Fruit fly (Drosophila melanogaster) whole organism, embryonic: ENCODE measurements around the gene EMC3.

Experiments used
- Aef1 ChIP-seq: fragments of 200-800 bp; sonication (Bioruptor generic); IDR thresholded peaks from 3 replicates; pipeline ENCODE4 v1.3.6; 2022; ENCODE audit warnings: missing biosample characterization, missing genetic modification characterization
- Atf3 ChIP-seq: fragments of 200-800 bp; sonication (Bioruptor generic); optimal IDR thresholded peaks from 3 replicates; lab custom pipeline; 2016; ENCODE audit warnings: missing biosample characterization, missing genetic modification characterization
- BtbVII ChIP-seq: fragments of 200-800 bp; sonication (Bioruptor generic); optimal IDR thresholded peaks from 3 replicates; lab custom pipeline; 2017; ENCODE audit warnings: missing biosample characterization, mild to moderate bottlenecking, missing genetic modification characterization
- Bteb2 ChIP-seq: fragments of 200-800 bp; sonication (Bioruptor generic); optimal IDR thresholded peaks from 2 replicates; lab custom pipeline; 2016; ENCODE audit warnings: missing biosample characterization, missing genetic modification characterization
- CG10321 ChIP-seq: fragments of 200-800 bp; sonication (Bioruptor generic); IDR thresholded peaks from 2 replicates; pipeline ENCODE4 v1.3.6; 2022; ENCODE audit warnings: missing biosample characterization, missing genetic modification characterization
- CG10462 ChIP-seq: fragments of 200-800 bp; sonication (Bioruptor generic); optimal IDR thresholded peaks from 2 replicates; lab custom pipeline; 2016; ENCODE audit warnings: missing biosample characterization, missing genetic modification characterization
- CG10543 ChIP-seq: fragments of 200-800 bp; sonication (Bioruptor generic); optimal IDR thresholded peaks from 3 replicates; lab custom pipeline; 2017; ENCODE audit warnings: missing biosample characterization, mild to moderate bottlenecking, missing genetic modification characterization, moderate library complexity
- CG10959 ChIP-seq: fragments of 200-800 bp; sonication (Bioruptor generic); IDR thresholded peaks from 2 replicates; pipeline ENCODE4 v1.3.6; 2022; ENCODE audit warnings: missing biosample characterization, missing genetic modification characterization
- CG11695 ChIP-seq: fragments of 200-800 bp; sonication (Bioruptor generic); IDR thresholded peaks from 3 replicates; pipeline ENCODE4 v1.3.6; 2022; ENCODE audit warnings: missing biosample characterization, missing genetic modification characterization
- CG12071 ChIP-seq: fragments of 200-800 bp; sonication (Bioruptor generic); optimal IDR thresholded peaks from 3 replicates; lab custom pipeline; 2018; ENCODE audit warnings: missing biosample characterization, mild to moderate bottlenecking, missing genetic modification characterization
- CG1647 ChIP-seq: fragments of 200-800 bp; sonication (Bioruptor generic); optimal IDR thresholded peaks from 3 replicates; lab custom pipeline; 2016; ENCODE audit warnings: missing biosample characterization, missing genetic modification characterization
- CG17186 ChIP-seq: fragments of 200-800 bp; sonication (Bioruptor generic); optimal IDR thresholded peaks from 3 replicates; lab custom pipeline; 2017; ENCODE audit warnings: missing biosample characterization, missing genetic modification reagents, missing genetic modification characterization
- CG3065 ChIP-seq: fragments of 200-800 bp; sonication (Bioruptor generic); optimal IDR thresholded peaks from 2 replicates; lab custom pipeline; 2016; ENCODE audit warnings: missing biosample characterization, missing genetic modification characterization
- CG31365 ChIP-seq: fragments of 200-800 bp; sonication (Bioruptor generic); optimal IDR thresholded peaks from 2 replicates; lab custom pipeline; 2018; ENCODE audit warnings: missing biosample characterization, mild to moderate bottlenecking, missing genetic modification characterization
- CG31441 ChIP-seq: fragments of 200-800 bp; sonication (Bioruptor generic); IDR thresholded peaks from 2 replicates; pipeline ENCODE4 v1.3.6; 2022; ENCODE audit warnings: missing biosample characterization, missing genetic modification characterization
- CG3281 ChIP-seq: fragments of 200-800 bp; sonication (Bioruptor generic); optimal IDR thresholded peaks from 3 replicates; lab custom pipeline; 2017; ENCODE audit warnings: missing biosample characterization, mild to moderate bottlenecking, missing genetic modification characterization
- CG4820 ChIP-seq: fragments of 200-800 bp; sonication (Bioruptor generic); optimal IDR thresholded peaks from 3 replicates; lab custom pipeline; 2016; ENCODE audit warnings: missing biosample characterization, missing genetic modification characterization
- CG5180 ChIP-seq: fragments of 200-800 bp; sonication (Bioruptor generic); optimal IDR thresholded peaks from 3 replicates; lab custom pipeline; 2017; ENCODE audit warnings: missing biosample characterization, missing genetic modification characterization, mild to moderate bottlenecking, moderate library complexity, missing genetic modification reagents
- CG6175 ChIP-seq: fragments of 200-800 bp; sonication (Bioruptor generic); IDR thresholded peaks from 3 replicates; pipeline ENCODE4 v1.3.6; 2022; ENCODE audit warnings: missing biosample characterization, missing genetic modification characterization
- CG6791 ChIP-seq: fragments of 200-800 bp; sonication (Bioruptor generic); IDR thresholded peaks from 3 replicates; pipeline ENCODE4 v1.3.6; 2022; ENCODE audit warnings: missing biosample characterization, missing genetic modification characterization; ENCODE audit not compliant: partially characterized antibody
- CG7357 ChIP-seq: fragments of 200-800 bp; sonication (Bioruptor generic); IDR thresholded peaks from 3 replicates; pipeline ENCODE4 v1.3.6; 2022; ENCODE audit warnings: missing biosample characterization, missing genetic modification characterization
- CG8290 ChIP-seq, 3 experiments: fragments of 200-800 bp; sonication (Bioruptor generic); optimal IDR thresholded peaks; 2 replicates each; lab custom pipeline; 2016 to 2019; ENCODE audit warnings: missing biosample characterization in 3 of 3, missing genetic modification characterization in 3 of 3, mild to moderate bottlenecking in 2 of 3, moderate library complexity in 1 of 3
- CG9215 ChIP-seq: fragments of 200-800 bp; sonication (Bioruptor generic); IDR thresholded peaks from 2 replicates; pipeline ENCODE4 v1.3.6; 2022; ENCODE audit warnings: missing biosample characterization, missing genetic modification characterization
- Ets65A ChIP-seq: fragments of 200-800 bp; sonication (Bioruptor generic); peaks from one replicate; lab custom pipeline; 2016; ENCODE audit warnings: missing biosample characterization, missing genetic modification characterization
- Gsc ChIP-seq: fragments of 200-800 bp; sonication (Bioruptor generic); IDR thresholded peaks from 2 replicates; pipeline ENCODE4 v1.3.6; 2022; ENCODE audit warnings: missing biosample characterization, missing genetic modification characterization
- Gug ChIP-seq: fragments of 200-800 bp; sonication (Bioruptor generic); IDR thresholded peaks from 4 replicates; pipeline ENCODE4 v1.3.6; 2022; ENCODE audit warnings: missing biosample characterization, missing genetic modification characterization
- Hr39 ChIP-seq: fragments of >200 bp; optimal IDR thresholded peaks from 2 replicates; lab custom pipeline; 2017
- Lim3 ChIP-seq: fragments of 200-800 bp; sonication (Bioruptor generic); IDR thresholded peaks from 2 replicates; pipeline ENCODE4 v1.3.6; 2022; ENCODE audit warnings: missing biosample characterization, missing genetic modification characterization
- Mad ChIP-seq: fragments of 200-800 bp; sonication (Bioruptor generic); optimal IDR thresholded peaks from 2 replicates; lab custom pipeline; 2016; ENCODE audit warnings: missing biosample characterization, missing genetic modification characterization
- NK7.1 ChIP-seq: fragments of 200-800 bp; sonication (Bioruptor generic); optimal IDR thresholded peaks from 3 replicates; lab custom pipeline; 2016; ENCODE audit warnings: missing biosample characterization, missing genetic modification characterization
- Side ChIP-seq: fragments of 200-800 bp; sonication (Bioruptor generic); optimal IDR thresholded peaks from 2 replicates; lab custom pipeline; 2016; ENCODE audit warnings: missing biosample characterization, missing genetic modification characterization
- Sry-β ChIP-seq: fragments of 200-800 bp; sonication (Bioruptor generic); optimal IDR thresholded peaks from 2 replicates; lab custom pipeline; 2018; ENCODE audit warnings: missing biosample characterization, mild to moderate bottlenecking, missing genetic modification characterization, moderate library complexity
- cas ChIP-seq: fragments of 200-800 bp; sonication (Bioruptor generic); IDR thresholded peaks from 2 replicates; pipeline ENCODE4 v1.3.6; 2022; ENCODE audit warnings: missing biosample characterization, missing genetic modification characterization
- crol ChIP-seq: fragments of 200-800 bp; sonication (Bioruptor generic); IDR thresholded peaks from 2 replicates; pipeline ENCODE4 v1.3.6; 2022; ENCODE audit warnings: missing biosample characterization, missing genetic modification characterization
- exex ChIP-seq: fragments of 200-800 bp; sonication (Bioruptor generic); optimal IDR thresholded peaks from 4 replicates; lab custom pipeline; 2018; ENCODE audit warnings: missing biosample characterization, mild to moderate bottlenecking, missing genetic modification characterization, moderate library complexity
- hbn ChIP-seq: fragments of 200-800 bp; sonication (Bioruptor generic); IDR thresholded peaks from 2 replicates; pipeline ENCODE4 v1.3.6; 2022; ENCODE audit warnings: missing biosample characterization, missing genetic modification characterization; ENCODE audit not compliant: partially characterized antibody
- pros ChIP-seq: fragments of 200-800 bp; sonication (Bioruptor generic); optimal IDR thresholded peaks from 3 replicates; lab custom pipeline; 2019; ENCODE audit warnings: missing biosample characterization, mild to moderate bottlenecking, missing genetic modification characterization, moderate library complexity
- pzg ChIP-seq: fragments of 200-800 bp; sonication (Bioruptor generic); optimal IDR thresholded peaks from 3 replicates; lab custom pipeline; 2018; ENCODE audit warnings: missing biosample characterization, mild to moderate bottlenecking, missing genetic modification characterization, moderate library complexity
- repo ChIP-seq: fragments of 200-800 bp; sonication (Bioruptor generic); optimal IDR thresholded peaks from 2 replicates; lab custom pipeline; 2016; ENCODE audit warnings: missing biosample characterization, missing genetic modification characterization
- rib ChIP-seq: fragments of 200-800 bp; sonication (Bioruptor generic); IDR thresholded peaks from 2 replicates; pipeline ENCODE4 v1.3.6; 2022; ENCODE audit warnings: missing biosample characterization, missing genetic modification characterization
- sens ChIP-seq: fragments of 200-800 bp; sonication (Bioruptor generic); peaks from one replicate; lab custom pipeline; 2016; ENCODE audit warnings: missing biosample characterization, missing genetic modification characterization
- sens-2 ChIP-seq: fragments of 200-800 bp; sonication (Bioruptor generic); IDR thresholded peaks from 2 replicates; pipeline ENCODE4 v1.3.6; 2022; ENCODE audit warnings: missing biosample characterization, missing genetic modification characterization
- toy ChIP-seq: fragments of 200-800 bp; sonication (Bioruptor generic); IDR thresholded peaks from 2 replicates; pipeline ENCODE4 v1.3.6; 2022; ENCODE audit warnings: missing biosample characterization, missing genetic modification characterization
- trh ChIP-seq: fragments of 200-800 bp; sonication (Bioruptor generic); optimal IDR thresholded peaks from 2 replicates; lab custom pipeline; 2016; ENCODE audit warnings: missing biosample characterization, missing genetic modification characterization
- tx ChIP-seq: fragments of 200-800 bp; sonication (Bioruptor generic); optimal IDR thresholded peaks from 2 replicates; lab custom pipeline; 2016; ENCODE audit warnings: missing biosample characterization, missing genetic modification characterization
- wek ChIP-seq: fragments of 200-800 bp; sonication (Bioruptor generic); optimal IDR thresholded peaks from 3 replicates; lab custom pipeline; 2018; ENCODE audit warnings: missing biosample characterization, mild to moderate bottlenecking, missing genetic modification characterization, moderate library complexity

The EMC3 gene

DNA sequence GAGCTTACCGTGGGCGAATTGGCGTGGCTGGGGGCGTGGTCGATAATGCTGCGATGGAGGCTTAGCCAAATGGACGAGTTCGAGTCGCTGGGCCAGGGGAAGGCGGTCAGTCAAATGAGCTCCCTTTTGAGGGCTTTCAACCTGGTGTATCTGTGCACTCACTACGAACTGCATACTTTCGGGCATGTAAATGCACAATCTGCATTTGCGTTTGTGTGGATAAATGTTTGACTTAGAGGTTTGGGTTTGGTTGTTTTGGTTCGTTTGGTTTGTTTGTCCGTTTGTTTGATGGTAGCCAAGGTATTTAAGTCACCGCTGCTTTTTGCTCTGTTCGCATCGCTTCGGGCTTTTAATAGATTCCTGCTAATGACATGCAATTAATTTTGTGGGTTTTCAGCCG lies 21.0 kb downstream of the EMC3 start (continued):
- TF ChIP-seq CG5180, result peak; percentile 93
- TF ChIP-seq Gug (GFP tag; lab: Robert Waterston, UW), result no peak
- TF ChIP-seq CG17186, result no peak
- TF ChIP-seq Lim3, result no peak

- TF ChIP-seq trh (GFP tag; lab: Kevin White, UChicago) (no peak), CG1647 (GFP tag; lab: Kevin White, UChicago) (no peak), CG6791 (GFP tag; lab: Robert Waterston, UW) (no peak), Side (no peak), CG8290 (GFP tag; optimal IDR thresholded peaks at IDR 0.05; lab: Kevin White, UChicago) (no peak), CG8290 (tag; optimal IDR thresholded peaks at IDR 0.05; lab: Kevin White, UChicago) (no peak), pzg (GFP tag; lab: Kevin White, UChicago) (no peak), CG10321 (no peak), exex (tag; lab: Kevin White, UChicago) (no peak), toy (GFP tag; lab: Robert Waterston, UW) (no peak), NK7.1 (no peak), Bteb2 (GFP tag; lab: Kevin White, UChicago) (no peak), CG31365 (tag; lab: Kevin White, UChicago) (no peak), cas (GFP tag; lab: Robert Waterston, UW) (no peak), Sry-β (GFP tag; lab: Kevin White, UChicago) (no peak)
- TF ChIP-seq, all 482 proteins: peak for 0
Measured at dm6 chr2L:10709353-10709752, 22.9 kb downstream of the EMC3 start, which contains the start of gene Lip2. Gene Lip2 (minus strand): TSS chr2L:10709453.

dm6 chr2L:10708089-10708488 lies 24.1 kb downstream of the EMC3 start:
- TF ChIP-seq wek (GFP tag; lab: Kevin White, UChicago) (no peak), CG10959 (no peak), Hr39 (peak; percentile 64), pros (no peak), Ets65A (GFP tag; lab: Kevin White, UChicago) (peak; percentile 13), sens (no peak), sens-2 (GFP tag; lab: Robert Waterston, UW) (no peak), hbn (GFP tag; lab: Robert Waterston, UW) (no peak), crol (GFP tag; lab: Robert Waterston, UW) (peak; percentile 67), CG7357 (GFP tag; lab: Robert Waterston, UW) (no peak)

dm6 chr2L:10706267-10706666 lies 26.0 kb downstream of the EMC3 start:
- TF ChIP-seq CG31441 (GFP tag; lab: Robert Waterston, UW) (no peak), Ets65A (GFP tag; lab: Kevin White, UChicago) (peak; percentile 73)

- TF ChIP-seq repo (GFP tag; lab: Kevin White, UChicago) (no peak), Ets65A (GFP tag; lab: Kevin White, UChicago) (peak; percentile 90), CG10543 (GFP tag; lab: Kevin White, UChicago) (no peak), CG4820 (no peak)
Measured at dm6 chr2L:10704425-10704824, 27.8 kb downstream of the EMC3 start.

DNA sequence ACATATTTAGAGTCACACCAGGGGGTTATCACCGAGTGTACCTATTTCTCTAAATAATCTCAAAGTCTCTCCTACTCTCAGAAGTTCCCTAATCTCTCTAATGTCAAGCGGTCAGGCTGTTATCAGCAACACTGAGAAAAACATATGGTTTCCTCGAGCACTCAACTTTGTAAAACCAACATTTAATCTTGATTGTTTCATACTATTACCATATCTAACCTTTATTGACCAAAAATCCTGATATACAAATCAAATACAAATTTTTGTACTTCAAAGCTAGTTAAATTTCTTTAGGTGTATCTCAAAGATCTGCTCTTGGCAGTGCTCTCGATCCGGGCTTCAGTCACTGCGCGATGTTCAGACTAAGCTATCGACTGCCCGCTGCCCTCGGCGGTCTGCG lies 28.9 kb downstream of the EMC3 start, which contains the start of gene CG6415:
CG6415 (plus strand) TSS at position 341 of the 400 bp plus-strand sequence.
- TF ChIP-seq CG6175, result no peak
- peak; percentile 73 for TF ChIP-seq BtbVII (GFP tag; lab: Kevin White, UChicago)
- TF ChIP-seq CG10462 (GFP tag; lab: Kevin White, UChicago), result peak; percentile 51
- TF ChIP-seq CG11695 (GFP tag; lab: Robert Waterston, UW), result peak; percentile 81; the same call in 2 of the 3 replicates
- TF ChIP-seq Aef1, result peak; percentile 68
- no peak for TF ChIP-seq rib (GFP tag; lab: Robert Waterston, UW)
- 0 out of 2 replicates have a peak, but pooled peaks have one; percentile 39 for TF ChIP-seq Gsc (GFP tag; lab: Robert Waterston, UW)
- peak; percentile 65 for TF ChIP-seq CG12071 (GFP tag; lab: Kevin White, UChicago)
- peak; percentile 67 for TF ChIP-seq CG9215 (GFP tag; lab: Robert Waterston, UW)
- peak; percentile 94 for TF ChIP-seq sens
- TF ChIP-seq tx (GFP tag; lab: Kevin White, UChicago), result peak; percentile 15
- peak; percentile 76 for TF ChIP-seq CG3281
- no peak for TF ChIP-seq CG3065
- peak; percentile 33 for TF ChIP-seq Mad
- peak; percentile 48 for TF ChIP-seq Atf3 (GFP tag; lab: Kevin White, UChicago)
